Fruit fly (Drosophila melanogaster) whole organism, adult: ENCODE results near the gene GABA-B-R1.
A peak's percentile ranks its signal among the peaks of the same experiment; 100 is the strongest.

Source experiments
- CG33017 ChIP-seq: fragments of 200-800 bp; sonication (Bioruptor generic); optimal IDR thresholded peaks from 2 replicates; lab custom pipeline; 2018; ENCODE audit warnings: missing biosample characterization, mild to moderate bottlenecking, missing genetic modification characterization, moderate library complexity
- bab1 ChIP-seq: fragments of 200-800 bp; sonication (Bioruptor generic); optimal IDR thresholded peaks from 3 replicates; lab custom pipeline; 2019; ENCODE audit warnings: missing biosample characterization, mild to moderate bottlenecking, missing genetic modification characterization, moderate library complexity

DNA sequence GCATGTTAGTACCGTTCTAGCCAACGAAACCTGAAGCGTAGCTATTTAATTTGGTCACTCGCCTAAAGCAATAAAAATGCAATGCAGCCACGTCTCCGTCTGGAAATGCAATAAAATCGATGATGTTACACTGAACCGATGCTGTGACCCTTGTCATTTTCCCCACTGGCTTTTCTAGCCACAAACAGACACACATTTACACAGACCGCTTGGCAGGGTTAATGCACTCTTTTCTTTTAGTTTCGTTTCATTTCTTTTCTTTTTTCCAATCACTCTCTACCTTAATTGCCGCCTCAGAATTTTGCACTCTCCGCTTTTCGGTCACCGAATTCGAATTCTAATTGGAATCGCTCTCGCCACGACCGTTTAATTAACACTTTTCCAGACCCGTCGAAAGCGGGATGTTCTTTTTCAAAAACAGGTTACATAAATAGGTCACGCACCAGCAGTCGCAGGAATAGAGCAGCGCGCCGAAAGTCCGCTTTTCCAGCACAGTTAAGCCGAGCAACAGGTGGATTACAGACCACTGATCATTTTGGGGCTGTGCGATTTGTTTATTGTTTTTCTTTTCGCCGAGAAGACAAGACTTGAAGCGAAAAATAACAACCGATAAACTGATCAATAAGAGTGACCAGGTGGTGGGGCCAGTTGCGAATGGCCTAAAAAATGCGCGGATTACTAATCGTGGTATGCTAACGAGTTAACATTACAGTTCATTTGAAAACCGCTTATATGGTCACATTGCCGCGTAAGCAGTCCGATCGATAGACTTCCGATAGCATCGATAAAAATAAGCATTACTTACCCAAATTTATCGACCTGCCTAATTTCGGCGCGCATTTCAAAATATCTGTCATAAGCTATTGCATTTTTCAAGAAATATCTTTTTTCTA, 41.3 kb downstream of the GABA-B-R1 start, which contains the start of gene ck:
- TF ChIP-seq CG33017 (tag; lab: Kevin White, UChicago) (no peak), bab1 (peak; percentile 10)
